Worm (Caenorhabditis elegans): Measurements from ENCODE around the gene nspb-12.

The nspb-12 gene

ce11 chrIII:5568679-5569078, at the start of gene nspb-12:
nspb-12 (minus strand) TSS chrIII:5568779.
- no peak for TF ChIP-seq unc-62 (GFP tag; optimal IDR thresholded peaks at IDR 0.05)

- no peak for TF ChIP-seq unc-62 (GFP tag; optimal IDR thresholded peaks at IDR 0.05)
Observed at ce11 chrIII:5615675-5616074, 47.1 kb upstream of the nspb-12 start.

DNA sequence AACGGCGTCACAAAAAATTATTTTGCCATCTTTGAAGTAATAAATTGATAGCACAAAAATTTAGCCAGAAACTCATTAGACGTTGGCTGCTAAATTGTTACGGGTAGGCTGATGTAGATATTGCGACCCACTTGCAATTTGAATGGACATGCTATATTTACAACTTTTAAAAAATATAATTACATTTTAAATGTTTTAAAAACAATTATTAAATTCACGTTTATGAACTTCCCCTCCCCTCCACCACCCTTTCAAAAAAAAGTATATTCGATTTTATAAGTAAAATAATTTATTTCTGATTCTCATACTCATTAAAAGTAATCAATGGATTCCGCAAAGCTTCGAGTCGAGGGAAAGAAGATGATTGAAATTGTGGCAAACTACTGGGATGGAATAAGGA, 46.1 kb upstream of the nspb-12 start, which contains the start of gene basl-1:
Gene basl-1, plus strand, starts transcription at position 301 of the 400 bp plus-strand sequence.
- TF ChIP-seq unc-62 (GFP tag; optimal IDR thresholded peaks at IDR 0.05), result no peak

ce11 chrIII:5611604-5612324, 43.2 kb upstream of the nspb-12 start, which contains the start of gene bas-1:
bas-1 (plus strand) TSS chrIII:5612274.
- TF ChIP-seq unc-62 (GFP tag; optimal IDR thresholded peaks at IDR 0.05), result no peak

DNA sequence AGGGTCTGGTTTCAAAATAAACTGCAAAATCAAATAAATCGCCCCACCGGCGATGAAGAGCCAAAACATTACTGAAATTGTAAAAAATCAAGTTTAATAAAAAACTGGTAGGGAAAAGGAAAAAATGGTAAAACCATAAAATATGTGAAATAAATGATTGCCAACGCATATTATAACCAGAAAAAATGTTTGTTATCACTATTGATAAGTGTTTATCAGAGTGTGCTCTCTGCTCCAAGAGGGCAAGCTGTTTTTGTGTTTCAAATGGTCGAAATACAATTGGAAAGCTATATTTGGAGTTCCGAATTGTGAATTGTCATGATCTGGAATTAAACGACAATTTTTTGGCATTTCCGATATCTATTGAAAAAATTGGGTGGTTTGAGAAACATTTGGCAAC, 41.7 kb upstream of the nspb-12 start, which contains the start of gene C05D2.8:
Gene C05D2.8, minus strand, starts transcription at position 71 of the 400 bp plus-strand sequence.
- TF ChIP-seq unc-62 (GFP tag; optimal IDR thresholded peaks at IDR 0.05), result no peak

ce11 chrIII:5604080-5604479, 35.5 kb upstream of the nspb-12 start, which contains the start of gene xnd-1:
xnd-1 (plus strand) TSS chrIII:5604460.
- no peak for TF ChIP-seq unc-62 (GFP tag; optimal IDR thresholded peaks at IDR 0.05)

- no peak for TF ChIP-seq unc-62 (GFP tag; optimal IDR thresholded peaks at IDR 0.05)
Observed at ce11 chrIII:5603439-5603986, 34.9 kb upstream of the nspb-12 start, which contains the start of gene madf-11. madf-11 (minus strand) TSS chrIII:5603489.

- no peak for TF ChIP-seq unc-62 (GFP tag; optimal IDR thresholded peaks at IDR 0.05)
Observed at ce11 chrIII:5601999-5602398, 33.4 kb upstream of the nspb-12 start.

ce11 chrIII:5599958-5600357, 31.4 kb upstream of the nspb-12 start, which contains the start of gene wdr-37:
wdr-37 (minus strand) TSS chrIII:5600058.
- no peak for TF ChIP-seq unc-62 (GFP tag; optimal IDR thresholded peaks at IDR 0.05)

ce11 chrIII:5595445-5595844, 26.9 kb upstream of the nspb-12 start, which contains the start of gene ced-6:
ced-6 (plus strand) TSS chrIII:5595771.
- no peak for TF ChIP-seq unc-62 (GFP tag; optimal IDR thresholded peaks at IDR 0.05)

DNA sequence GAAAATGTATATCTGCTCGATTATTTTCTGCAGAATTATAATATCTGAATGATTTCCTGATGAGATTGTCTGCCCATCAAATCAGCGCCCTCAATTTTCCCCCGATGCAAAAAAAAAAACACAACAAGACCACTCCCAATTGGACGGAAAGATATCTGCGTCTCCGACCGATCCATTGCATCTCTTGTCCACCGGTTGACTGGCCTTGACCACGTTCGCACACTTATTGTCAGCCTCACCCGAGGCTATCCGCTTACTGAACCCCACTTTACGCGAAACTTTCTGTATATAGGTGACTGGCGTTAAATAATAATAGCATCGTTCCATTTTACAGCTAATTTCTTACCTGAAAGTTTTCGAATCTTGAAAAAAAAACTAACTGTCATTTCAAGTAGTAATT, 25.8 kb upstream of the nspb-12 start:
- no peak for TF ChIP-seq unc-62 (GFP tag; optimal IDR thresholded peaks at IDR 0.05)

DNA sequence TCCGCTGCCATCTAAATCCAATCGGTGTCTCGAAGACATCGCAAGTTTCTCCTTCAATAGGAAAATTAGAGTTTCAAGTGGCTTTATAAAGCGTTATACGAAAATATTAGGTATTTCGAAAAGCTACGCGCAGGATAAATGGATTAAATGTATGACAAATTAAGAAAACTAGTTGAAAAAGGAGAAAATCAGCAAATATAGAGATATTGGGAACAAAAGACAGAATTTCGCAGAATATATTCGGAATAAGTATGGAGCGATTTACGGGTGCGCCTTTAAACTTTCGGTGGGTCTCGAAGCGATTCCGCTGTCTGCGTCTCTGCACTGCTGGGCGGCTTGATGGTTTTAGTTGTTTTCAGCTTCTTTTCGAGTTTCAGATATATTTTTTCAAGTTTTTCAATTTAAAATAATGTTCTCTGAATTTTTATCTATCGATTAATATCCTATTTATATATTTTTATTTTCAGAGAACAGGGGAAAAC, 23.1 kb upstream of the nspb-12 start, which contains the start of the genes ddx-15 and ucr-1:
Gene ddx-15, minus strand, starts transcription at position 51 of the 482 bp plus-strand sequence.
Gene ucr-1, plus strand, starts transcription at position 468 of the 482 bp plus-strand sequence.
- no peak for TF ChIP-seq unc-62 (GFP tag; optimal IDR thresholded peaks at IDR 0.05)

ce11 chrIII:5588746-5589145, 20.2 kb upstream of the nspb-12 start:
- TF ChIP-seq unc-62 (GFP tag; optimal IDR thresholded peaks at IDR 0.05), result no peak

- no peak for TF ChIP-seq unc-62 (GFP tag; optimal IDR thresholded peaks at IDR 0.05)
Observed at ce11 chrIII:5586925-5587324, 18.3 kb upstream of the nspb-12 start, which contains the start of gene F56D2.2. F56D2.2 (plus strand) TSS chrIII:5587263.

- no peak for TF ChIP-seq unc-62 (GFP tag; optimal IDR thresholded peaks at IDR 0.05)
Observed at ce11 chrIII:5585711-5586110, 17.1 kb upstream of the nspb-12 start.

- TF ChIP-seq unc-62 (GFP tag; optimal IDR thresholded peaks at IDR 0.05), result no peak
Observed at ce11 chrIII:5584647-5585046, 16.1 kb upstream of the nspb-12 start, which contains the start of gene F56D2.3. F56D2.3 (plus strand) TSS chrIII:5584947.

All from whole organism, dauer.